Fruit fly (Drosophila melanogaster) whole organism, embryonic: ENCODE data around the gene CG3652.

Experiments
- CG11398 ChIP-seq: fragments of 200-800 bp; sonication (Bioruptor generic); optimal IDR thresholded peaks from 2 replicates; lab custom pipeline; 2016; ENCODE audit warnings: missing biosample characterization, missing genetic modification characterization
- CG12391 ChIP-seq: fragments of 200-800 bp; sonication (Bioruptor generic); optimal IDR thresholded peaks from 3 replicates; lab custom pipeline; 2018; ENCODE audit warnings: missing biosample characterization, mild to moderate bottlenecking, missing genetic modification characterization, moderate library complexity
- CG12659 ChIP-seq: fragments of 200-800 bp; sonication (Bioruptor generic); optimal IDR thresholded peaks from 3 replicates; lab custom pipeline; 2017; ENCODE audit warnings: mild to moderate bottlenecking, missing biosample characterization, missing genetic modification reagents, missing genetic modification characterization
- CG13287 ChIP-seq: fragments of 200-800 bp; sonication (Bioruptor generic); IDR thresholded peaks from 2 replicates; pipeline ENCODE4 v1.3.6; 2022; ENCODE audit warnings: missing biosample characterization, missing genetic modification characterization; ENCODE audit not compliant: partially characterized antibody
- CG14710 ChIP-seq: fragments of 200-800 bp; sonication (Bioruptor generic); optimal IDR thresholded peaks from 3 replicates; lab custom pipeline; 2019; ENCODE audit warnings: missing biosample characterization, mild to moderate bottlenecking, missing genetic modification characterization, moderate library complexity
- CG17829 ChIP-seq: fragments of 200-800 bp; optimal IDR thresholded peaks from 2 replicates; lab custom pipeline; 2019; ENCODE audit warnings: missing biosample characterization, mild to moderate bottlenecking, missing genetic modification characterization, moderate library complexity
- CG2678 ChIP-seq: fragments of 200-800 bp; sonication (Bioruptor generic); optimal IDR thresholded peaks from 3 replicates; lab custom pipeline; 2019; ENCODE audit warnings: missing biosample characterization, mild to moderate bottlenecking, missing genetic modification characterization, moderate library complexity
- CG30403 ChIP-seq: fragments of 200-800 bp; sonication (Bioruptor generic); optimal IDR thresholded peaks from 3 replicates; lab custom pipeline; 2016; ENCODE audit warnings: missing biosample characterization, missing genetic modification characterization
- CG32772 ChIP-seq: fragments of 200-800 bp; sonication (Bioruptor generic); IDR thresholded peaks from 2 replicates; pipeline ENCODE4 v1.3.6; 2022; ENCODE audit warnings: missing biosample characterization, missing genetic modification characterization
- CG3838 ChIP-seq: fragments of 200-800 bp; sonication (Bioruptor generic); optimal IDR thresholded peaks from 3 replicates; lab custom pipeline; 2016; ENCODE audit warnings: missing biosample characterization, missing genetic modification characterization
- CG3847 ChIP-seq: fragments of 200-800 bp; sonication (Bioruptor generic); IDR thresholded peaks from 2 replicates; pipeline ENCODE4 v1.3.6; 2022; ENCODE audit warnings: missing biosample characterization, missing genetic modification characterization
- CG3995 ChIP-seq: fragments of 200-800 bp; sonication (Bioruptor generic); optimal IDR thresholded peaks from 3 replicates; lab custom pipeline; 2016; ENCODE audit warnings: missing biosample characterization, missing genetic modification characterization
- CG6683 ChIP-seq: fragments of 200-800 bp; sonication (Bioruptor generic); optimal IDR thresholded peaks from 2 replicates; lab custom pipeline; 2017; ENCODE audit warnings: missing biosample characterization, mild to moderate bottlenecking, missing genetic modification characterization, missing genetic modification reagents
- CG6765 ChIP-seq: fragments of 200-800 bp; sonication (Bioruptor generic); optimal IDR thresholded peaks from 3 replicates; lab custom pipeline; 2017; ENCODE audit warnings: missing biosample characterization, mild to moderate bottlenecking, missing genetic modification characterization
- CG7786 ChIP-seq: fragments of 200-800 bp; sonication (Bioruptor generic); optimal IDR thresholded peaks from 2 replicates; lab custom pipeline; 2016; ENCODE audit warnings: missing biosample characterization, missing genetic modification characterization
- CG8924 ChIP-seq: fragments of 200-800 bp; optimal IDR thresholded peaks from 3 replicates; lab custom pipeline; 2019; ENCODE audit warnings: missing biosample characterization, mild to moderate bottlenecking, missing genetic modification characterization, moderate library complexity
- CG9797 ChIP-seq: fragments of 200-800 bp; sonication (Bioruptor generic); optimal IDR thresholded peaks from 3 replicates; lab custom pipeline; 2018; ENCODE audit warnings: missing biosample characterization, mild to moderate bottlenecking, missing genetic modification characterization
- CHES-1-like ChIP-seq: fragments of 200-800 bp; sonication (Bioruptor generic); optimal IDR thresholded peaks from 2 replicates; lab custom pipeline; 2016; ENCODE audit warnings: missing biosample characterization, missing genetic modification characterization
- CrebB ChIP-seq: fragments of 200-800 bp; sonication (Bioruptor generic); optimal IDR thresholded peaks from 3 replicates; lab custom pipeline; 2018; ENCODE audit warnings: missing biosample characterization, mild to moderate bottlenecking, missing genetic modification characterization
- Hr3 ChIP-seq: fragments of 200-800 bp; sonication (Bioruptor generic); optimal IDR thresholded peaks from 3 replicates; lab custom pipeline; 2016; ENCODE audit warnings: missing biosample characterization, missing genetic modification characterization
- Hr78 ChIP-seq, 2 experiments: fragments of 200-800 bp in 1 of 2; fragments of >200 bp in 1 of 2; sonication (Bioruptor generic) in 1 of 2; optimal IDR thresholded peaks; 2 replicates each; lab custom pipeline; 2017 to 2019; ENCODE audit warnings: missing biosample characterization in 2 of 2, missing genetic modification characterization in 2 of 2, mild to moderate bottlenecking in 1 of 2, moderate library complexity in 1 of 2
- MBD-R2 ChIP-seq: fragments of 200-800 bp; sonication (Bioruptor generic); IDR thresholded peaks from 2 replicates; pipeline ENCODE4 v1.3.6; 2022; ENCODE audit warnings: missing biosample characterization, missing genetic modification characterization
- Meics ChIP-seq: fragments of 200-800 bp; sonication (Bioruptor generic); optimal IDR thresholded peaks from 2 replicates; lab custom pipeline; 2017; ENCODE audit warnings: missing biosample characterization, mild to moderate bottlenecking, missing genetic modification characterization
- Myb ChIP-seq: fragments of 200-800 bp; sonication (Bioruptor generic); optimal IDR thresholded peaks from 2 replicates; lab custom pipeline; 2016; ENCODE audit warnings: missing biosample characterization, missing genetic modification characterization
- NC2β ChIP-seq: fragments of 200-800 bp; sonication (Bioruptor generic); optimal IDR thresholded peaks from 2 replicates; lab custom pipeline; 2016; ENCODE audit warnings: missing biosample characterization, missing genetic modification characterization
- PHDP ChIP-seq: fragments of 200-800 bp; sonication (Bioruptor generic); optimal IDR thresholded peaks from 3 replicates; lab custom pipeline; 2018; ENCODE audit warnings: missing biosample characterization, mild to moderate bottlenecking, missing genetic modification characterization, moderate library complexity
- Ptx1 ChIP-seq: fragments of 200-800 bp; sonication (Bioruptor generic); IDR thresholded peaks from 2 replicates; pipeline ENCODE4 v1.3.6; 2022; ENCODE audit warnings: missing biosample characterization, missing genetic modification characterization
- Side ChIP-seq: fragments of 200-800 bp; sonication (Bioruptor generic); optimal IDR thresholded peaks from 2 replicates; lab custom pipeline; 2016; ENCODE audit warnings: missing biosample characterization, missing genetic modification characterization
- Stat92E ChIP-seq, 3 experiments: fragments of >200 bp in 2 of 3; fragments of 200-800 bp in 1 of 3; sonication (Bioruptor generic) in 1 of 3; optimal IDR thresholded peaks; 2 replicates each; lab custom pipeline; 2017 to 2019; ENCODE audit warnings: missing biosample characterization in 3 of 3, missing genetic modification characterization in 3 of 3, mild to moderate bottlenecking in 1 of 3, moderate library complexity in 1 of 3
- abd-A ChIP-seq: fragments of 200-800 bp; sonication (Bioruptor generic); optimal IDR thresholded peaks from 3 replicates; lab custom pipeline; 2019; ENCODE audit warnings: missing biosample characterization, mild to moderate bottlenecking, missing genetic modification characterization, moderate library complexity
- amos ChIP-seq: fragments of 200-800 bp; sonication (Bioruptor generic); IDR thresholded peaks from 2 replicates; pipeline ENCODE4 v1.3.6; 2022; ENCODE audit warnings: missing biosample characterization, missing genetic modification characterization; ENCODE audit not compliant: partially characterized antibody
- bsh ChIP-seq, 2 experiments: fragments of 200-800 bp; sonication (Bioruptor generic); optimal IDR thresholded peaks; 2 replicates each; lab custom pipeline; 2017 to 2018; ENCODE audit warnings: mild to moderate bottlenecking in 2 of 2, missing biosample characterization in 2 of 2, missing genetic modification characterization in 2 of 2, moderate library complexity in 1 of 2
- cad ChIP-seq: fragments of >200 bp; optimal IDR thresholded peaks from 2 replicates; lab custom pipeline; 2017; ENCODE audit warnings: missing biosample characterization, missing genetic modification characterization
- chinmo ChIP-seq: fragments of 200-800 bp; sonication (Bioruptor generic); IDR thresholded peaks from 4 replicates; pipeline ENCODE4 v1.3.6; 2022; ENCODE audit warnings: missing biosample characterization, missing genetic modification characterization; ENCODE audit not compliant: partially characterized antibody
- chn ChIP-seq: fragments of 200-800 bp; sonication (Bioruptor generic); optimal IDR thresholded peaks from 2 replicates; lab custom pipeline; 2016; ENCODE audit warnings: missing biosample characterization, missing genetic modification characterization
- dmrt11E ChIP-seq: fragments of 200-800 bp; sonication (Bioruptor generic); optimal IDR thresholded peaks from 3 replicates; lab custom pipeline; 2018; ENCODE audit warnings: missing biosample characterization, mild to moderate bottlenecking, missing genetic modification characterization, moderate library complexity
- gsb ChIP-seq: fragments of 200-800 bp; sonication (Bioruptor generic); IDR thresholded peaks from 2 replicates; pipeline ENCODE4 v1.3.6; 2022; ENCODE audit warnings: missing biosample characterization, missing genetic modification characterization
- mam ChIP-seq: fragments of 200-800 bp; sonication (Bioruptor generic); optimal IDR thresholded peaks from 3 replicates; lab custom pipeline; 2016; ENCODE audit warnings: missing biosample characterization, missing genetic modification characterization
- nerfin-2 ChIP-seq: fragments of 200-800 bp; sonication (Bioruptor generic); IDR thresholded peaks from 2 replicates; pipeline ENCODE4 v1.3.6; 2022; ENCODE audit warnings: missing biosample characterization, missing genetic modification characterization; ENCODE audit not compliant: partially characterized antibody
- nmo ChIP-seq: fragments of 200-800 bp; sonication (Bioruptor generic); optimal IDR thresholded peaks from 2 replicates; lab custom pipeline; 2018; ENCODE audit warnings: missing biosample characterization, mild to moderate bottlenecking, missing genetic modification characterization, moderate library complexity
- org-1 ChIP-seq: fragments of 200-800 bp; sonication (Bioruptor generic); optimal IDR thresholded peaks from 2 replicates; lab custom pipeline; 2017; ENCODE audit warnings: missing biosample characterization, missing genetic modification characterization
- p53 ChIP-seq: fragments of 200-800 bp; sonication (Bioruptor generic); optimal IDR thresholded peaks from 2 replicates; lab custom pipeline; 2016; ENCODE audit warnings: missing biosample characterization, missing genetic modification characterization
- pan ChIP-seq, 4 experiments: fragments of >200 bp in 3 of 4; fragments of 200-800 bp in 1 of 4; sonication (Bioruptor generic) in 1 of 4; optimal IDR thresholded peaks in 3 of 4; IDR thresholded peaks in 1 of 4; 2 replicates each; pipeline versions ENCODE4 v1.3.6 to Lab custom; 2017 to 2022; ENCODE audit warnings: missing biosample characterization in 2 of 4, missing genetic modification characterization in 2 of 4, mixed read lengths in 1 of 4
- psq ChIP-seq: fragments of 200-800 bp; sonication (Bioruptor generic); optimal IDR thresholded peaks from 2 replicates; lab custom pipeline; 2017; ENCODE audit warnings: missing biosample characterization, missing genetic modification characterization
- ranshi ChIP-seq: fragments of 200-800 bp; sonication (Bioruptor generic); IDR thresholded peaks from 2 replicates; pipeline ENCODE4 v1.3.6; 2022; ENCODE audit warnings: missing biosample characterization, missing genetic modification characterization
- sens-2 ChIP-seq: fragments of 200-800 bp; sonication (Bioruptor generic); IDR thresholded peaks from 2 replicates; pipeline ENCODE4 v1.3.6; 2022; ENCODE audit warnings: missing biosample characterization, missing genetic modification characterization
- unc-4 ChIP-seq: fragments of 200-800 bp; sonication (Bioruptor generic); IDR thresholded peaks from 2 replicates; pipeline ENCODE4 v1.3.6; 2022; ENCODE audit warnings: missing biosample characterization, missing genetic modification characterization; ENCODE audit not compliant: partially characterized antibody
- yki ChIP-seq: fragments of >200 bp; optimal IDR thresholded peaks from 3 replicates; lab custom pipeline; 2018

Gene CG3652

DNA sequence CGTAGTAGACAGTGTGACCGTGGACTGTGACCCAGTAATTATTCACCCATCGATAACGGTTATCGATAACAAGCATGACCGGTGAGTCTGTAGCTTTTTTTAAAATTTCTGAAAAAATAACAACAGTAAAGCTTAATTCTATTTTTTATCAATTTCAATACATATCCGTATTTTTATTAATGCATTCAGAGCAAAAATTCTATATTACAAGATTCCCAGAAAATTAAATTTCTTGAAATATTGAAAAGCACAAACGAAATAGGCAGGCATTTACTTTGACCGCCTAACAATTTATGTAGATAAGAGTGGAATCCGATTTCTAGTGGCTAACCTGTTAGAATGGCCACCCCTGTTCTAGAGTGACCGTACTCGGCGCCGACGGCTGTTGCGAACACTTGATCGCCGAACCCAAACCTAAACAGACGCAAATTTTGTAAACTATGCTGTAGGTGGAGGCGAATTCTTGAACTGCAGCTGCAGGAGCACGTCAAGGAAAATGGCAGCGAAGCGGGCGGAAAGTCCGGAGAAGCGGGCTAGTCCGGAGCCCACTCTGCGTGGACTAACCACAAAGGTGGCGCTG, at the start of gene CG3652 (continued):
- peak; percentile 30 for TF ChIP-seq Hr3
- TF ChIP-seq Ptx1 (GFP tag; lab: Robert Waterston, UW) = peak; percentile 18; the same call in 1 of the 2 replicates
- TF ChIP-seq p53 (GFP tag; lab: Kevin White, UChicago) = no peak
- no peak for TF ChIP-seq PHDP (tag; lab: Kevin White, UChicago)
- peak; percentile 77 for TF ChIP-seq CG3995 (GFP tag; lab: Kevin White, UChicago)
- peak; percentile 19 for TF ChIP-seq CG8924
- TF ChIP-seq abd-A = no peak
- no peak for TF ChIP-seq cad (GFP tag; lab: Kevin White, UChicago)
- no peak for TF ChIP-seq gsb (GFP tag; lab: Robert Waterston, UW)
- no peak for TF ChIP-seq org-1 (GFP tag; lab: Kevin White, UChicago)
- peak; percentile 72 for TF ChIP-seq CG14710 (tag; lab: Kevin White, UChicago)
- TF ChIP-seq CG12391 = peak; percentile 48
- peak; percentile 35 for TF ChIP-seq Side (GFP tag; lab: Kevin White, UChicago)
- TF ChIP-seq CG7786 = peak; percentile 23
- peak; percentile 5 for TF ChIP-seq Meics (GFP tag; lab: Kevin White, UChicago)
- no peak for TF ChIP-seq CG11398
- TF ChIP-seq mam (GFP tag; lab: Kevin White, UChicago) = peak; percentile 36
- peak; percentile 68 for TF ChIP-seq Myb (GFP tag; lab: Kevin White, UChicago)
- TF ChIP-seq psq (GFP tag; lab: Kevin White, UChicago) = no peak
- TF ChIP-seq chn = peak; percentile 9
- no peak for TF ChIP-seq ranshi
- TF ChIP-seq sens-2 (GFP tag; lab: Robert Waterston, UW) = no peak
- no peak for TF ChIP-seq yki (lab: Kevin White, UChicago)
- TF ChIP-seq dmrt11E = peak; percentile 23
- TF ChIP-seq CG17829 (tag; lab: Kevin White, UChicago) = peak; percentile 31
- no peak for TF ChIP-seq pan (optimal IDR thresholded peaks at IDR 0.05; lab: Kevin White, UChicago)
- no peak for TF ChIP-seq pan (GFP tag; optimal IDR thresholded peaks at IDR 0.05 in 1 of 2, IDR thresholded peaks at IDR 0.05 in 1 of 2)
- TF ChIP-seq CG2678 (tag; lab: Kevin White, UChicago) = no peak
- TF ChIP-seq nmo (GFP tag; lab: Kevin White, UChicago) = peak; percentile 61
- peak; percentile 52 for TF ChIP-seq CG30403
- no peak for TF ChIP-seq Stat92E (GFP tag; optimal IDR thresholded peaks at IDR 0.05; lab: Kevin White, UChicago)
- no peak for TF ChIP-seq Hr78 (GFP tag; optimal IDR thresholded peaks at IDR 0.05; lab: Kevin White, UChicago)
- no peak for TF ChIP-seq CG3847
- 0 out of 4 replicates have a peak, but pooled peaks have one; percentile 21 for TF ChIP-seq chinmo
- TF ChIP-seq CG13287 (GFP tag; lab: Robert Waterston, UW) = peak; percentile 58
- TF ChIP-seq CG9797 (GFP tag; lab: Kevin White, UChicago) = peak; percentile 78
- TF ChIP-seq CG6765 (GFP tag; lab: Kevin White, UChicago) = no peak
- TF ChIP-seq unc-4 (GFP tag; lab: Robert Waterston, UW) = peak; percentile 46; the same call in 1 of the 2 replicates
- no peak for TF ChIP-seq CG6683 (GFP tag; lab: Kevin White, UChicago)
- peak; percentile 23 for TF ChIP-seq CG3838 (GFP tag; lab: Kevin White, UChicago)
- TF ChIP-seq bsh (GFP tag; optimal IDR thresholded peaks at IDR 0.05; lab: Kevin White, UChicago) = no peak
- peak; percentile 70 for TF ChIP-seq CG12659 (GFP tag; lab: Kevin White, UChicago)
- peak; percentile 43 for TF ChIP-seq amos (GFP tag; lab: Robert Waterston, UW)
- 0 out of 2 replicates have a peak, but pooled peaks have one; percentile 50 for TF ChIP-seq nerfin-2 (GFP tag; lab: Robert Waterston, UW)
- peak; percentile 15 for TF ChIP-seq CHES-1-like (GFP tag; lab: Kevin White, UChicago)
- TF ChIP-seq MBD-R2 (GFP tag; lab: Robert Waterston, UW) = peak; percentile 55
- TF ChIP-seq NC2β (GFP tag; lab: Kevin White, UChicago) = peak; percentile 14
- 0 out of 2 replicates have a peak, but pooled peaks have one; percentile 8 for TF ChIP-seq CG32772 (GFP tag; lab: Robert Waterston, UW)
- TF ChIP-seq CrebB (tag; lab: Kevin White, UChicago) = no peak
